Fruit fly (Drosophila melanogaster) whole organism: ENCODE data around the gene Cbl.

Source experiments
- Dll ChIP-seq: fragments of >200 bp; optimal IDR thresholded peaks from 2 replicates; lab custom pipeline; 2017
- EcR ChIP-seq, 2 experiments: fragments of >200 bp; optimal IDR thresholded peaks; 2 replicates each; lab custom pipeline; 2017; ENCODE audit warnings: missing biosample characterization in 2 of 2, missing genetic modification characterization in 2 of 2, missing genetic modification reagents in 2 of 2
- psq ChIP-seq: fragments of >200 bp; optimal IDR thresholded peaks from 2 replicates; lab custom pipeline; 2017

- no peak for TF ChIP-seq psq (lab: Kevin White, UChicago)
- no peak for TF ChIP-seq EcR (GFP tag; optimal IDR thresholded peaks at IDR 0.05; lab: Kevin White, UChicago)
- TF ChIP-seq Dll (lab: Kevin White, UChicago): no peak
Measured at dm6 chr3L:8418984-8419383, 5.8 kb upstream of the Cbl start.
